Worm (Caenorhabditis elegans) whole organism, young adult: ENCODE data around the gene T12A2.21.
"Not testable (repeated sequence)": the region's sequence is repeated elsewhere in the genome, so short reads cannot be mapped to it uniquely, and the experiment has no call there.

ENCODE experiments used
- D2030.7 ChIP-seq: fragments of 200-800 bp; sonication (Bioruptor generic); IDR thresholded peaks from 2 replicates; pipeline ENCODE4 v1.3.6; 2022; ENCODE audit warnings: missing genetic modification reagents, missing genetic modification characterization, missing compliant biosample characterization
- F10E7.11 ChIP-seq: sonication (generic microtip); optimal IDR thresholded peaks from 2 replicates; lab custom pipeline; 2017; ENCODE audit warnings: mild to moderate bottlenecking, missing genetic modification characterization, moderate library complexity, missing compliant biosample characterization
- F22D6.2 ChIP-seq: sonication (generic microtip); optimal IDR thresholded peaks from 2 replicates; lab custom pipeline; 2016; ENCODE audit warnings: mild to moderate bottlenecking, missing genetic modification characterization, missing compliant biosample characterization
- F49E8.2 ChIP-seq: sonication (generic microtip); optimal IDR thresholded peaks from 3 replicates; lab custom pipeline; 2017; ENCODE audit warnings: missing genetic modification characterization, mild to moderate bottlenecking, missing compliant biosample characterization, antibody characterized with exemption, moderate library complexity; ENCODE audit not compliant: insufficient read depth
- Y95B8A.8 ChIP-seq: fragments of 200-800 bp; sonication (Bioruptor generic); IDR thresholded peaks from 2 replicates; pipeline ENCODE4 v1.3.6; 2022; ENCODE audit warnings: missing genetic modification reagents, missing genetic modification characterization, missing compliant biosample characterization
- akir-1 ChIP-seq: fragments of 200-800 bp; sonication (Bioruptor generic); optimal IDR thresholded peaks from 2 replicates; lab custom pipeline; 2018; ENCODE audit warnings: mild to moderate bottlenecking, missing genetic modification characterization, moderate library complexity, missing compliant biosample characterization
- cebp-1 ChIP-seq, 2 experiments: fragments of 200-800 bp in 1 of 2; sonication (Bioruptor generic) in 1 of 2; sonication (generic microtip) in 1 of 2; IDR thresholded peaks in 1 of 2; optimal IDR thresholded peaks in 1 of 2; 2 replicates each; pipeline versions ENCODE4 v1.3.6 to Lab custom; 2017 to 2022; ENCODE audit warnings: missing compliant biosample characterization in 2 of 2, missing genetic modification characterization in 2 of 2, mild to moderate bottlenecking in 1 of 2, missing genetic modification reagents in 1 of 2, moderate library complexity in 1 of 2
- ceh-91 ChIP-seq: fragments of 200-800 bp; sonication (Bioruptor generic); IDR thresholded peaks from 2 replicates; pipeline ENCODE4 v1.3.6; 2022; ENCODE audit warnings: missing genetic modification reagents, missing genetic modification characterization, missing compliant biosample characterization
- lin-35 ChIP-seq, 3 experiments: fragments of 150-350 bp in 2 of 3; sonication (generic microtip) in 1 of 3; optimal IDR thresholded peaks; 2 replicates each; lab custom pipeline; 2014 to 2018; ENCODE audit warnings: missing biosample characterization in 3 of 3, missing genetic modification characterization in 3 of 3, missing genetic modification reagents in 3 of 3
- lsl-1 ChIP-seq: fragments of 200-800 bp; sonication (Bioruptor generic); optimal IDR thresholded peaks from 2 replicates; lab custom pipeline; 2018; ENCODE audit warnings: mild to moderate bottlenecking, missing genetic modification characterization, moderate library complexity, missing compliant biosample characterization
- madf-10 ChIP-seq: sonication (generic microtip); optimal IDR thresholded peaks from 2 replicates; lab custom pipeline; 2016; ENCODE audit warnings: mild to moderate bottlenecking, missing genetic modification characterization, missing compliant biosample characterization
- nfya-2 ChIP-seq: fragments of 200-800 bp; sonication (Bioruptor generic); IDR thresholded peaks from 2 replicates; pipeline ENCODE4 v1.3.6; 2022; ENCODE audit warnings: missing genetic modification reagents, missing genetic modification characterization, missing compliant biosample characterization
- nhr-27 ChIP-seq: fragments of 200-800 bp; sonication (Bioruptor generic); optimal IDR thresholded peaks from 2 replicates; lab custom pipeline; 2018; ENCODE audit warnings: mild to moderate bottlenecking, missing genetic modification characterization, moderate library complexity, missing compliant biosample characterization
- pha-4 ChIP-seq: fragments of 150-350 bp; sonication (generic microtip); optimal IDR thresholded peaks from 2 replicates; lab custom pipeline; 2014; ENCODE audit warnings: missing biosample characterization, missing genetic modification reagents, missing genetic modification characterization
- snpc-3.4 ChIP-seq: sonication (generic microtip); optimal IDR thresholded peaks from 2 replicates; lab custom pipeline; 2017; ENCODE audit warnings: missing genetic modification characterization, mild to moderate bottlenecking, missing compliant biosample characterization, antibody characterized with exemption, moderate library complexity, missing genotype, missing genetic modification reagents
- tlf-1 ChIP-seq: fragments of 200-800 bp; sonication (Bioruptor generic); optimal IDR thresholded peaks from 2 replicates; lab custom pipeline; 2018; ENCODE audit warnings: mild to moderate bottlenecking, missing genetic modification characterization, missing compliant biosample characterization
- ztf-18 ChIP-seq: sonication (generic microtip); optimal IDR thresholded peaks from 2 replicates; lab custom pipeline; 2016; ENCODE audit warnings: missing genotype, mild to moderate bottlenecking, missing genetic modification characterization, missing compliant biosample characterization
- ztf-6 ChIP-seq: fragments of 200-800 bp; sonication (Bioruptor generic); IDR thresholded peaks from 2 replicates; pipeline ENCODE4 v1.3.6; 2022; ENCODE audit warnings: missing genetic modification reagents, missing genetic modification characterization, missing compliant biosample characterization

The T12A2.21 gene

ce11 chrIII:6195718-6196117, 40.8 kb downstream of the T12A2.21 start (continued):
- TF ChIP-seq F49E8.2 (peak; percentile 76), D2030.7 (GFP tag; lab: Robert Waterston, UW) (no peak), lin-35 (GFP tag; optimal IDR thresholded peaks at IDR 0.05; lab: Kevin White, UChicago) (no peak), ztf-6 (GFP tag; lab: Robert Waterston, UW) (no peak), lsl-1 (peak; percentile 40), pha-4 (no peak), nhr-27 (tag; lab: Kevin White, UChicago) (no peak), F10E7.11 (peak; percentile 33)

DNA sequence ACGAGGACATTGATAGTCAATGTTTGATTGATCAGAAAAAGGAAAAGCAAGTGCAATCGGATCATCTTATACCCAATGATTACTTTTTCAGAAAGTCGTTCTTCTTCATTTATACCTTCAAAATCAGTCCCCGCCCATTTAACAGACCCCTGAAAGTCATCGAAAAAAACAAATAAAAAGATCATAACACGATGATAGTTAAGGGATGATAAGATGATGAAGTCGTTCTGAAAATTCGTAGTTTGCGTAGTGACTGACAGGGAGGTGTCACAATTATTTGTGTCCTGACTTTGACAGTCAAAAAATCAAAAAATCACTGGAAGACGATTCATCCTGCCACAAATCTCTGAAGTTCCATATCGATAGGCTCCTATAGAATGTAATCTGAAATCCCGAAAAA, 42.1 kb downstream of the T12A2.21 start, which contains the start of gene ugt-66:
Gene ugt-66 (minus strand): TSS at position 101 of the 400 bp plus-strand sequence.
- TF ChIP-seq akir-1 (GFP tag; lab: Kevin White, UChicago) = no peak
- TF ChIP-seq, all 124 proteins: peak for 0

DNA sequence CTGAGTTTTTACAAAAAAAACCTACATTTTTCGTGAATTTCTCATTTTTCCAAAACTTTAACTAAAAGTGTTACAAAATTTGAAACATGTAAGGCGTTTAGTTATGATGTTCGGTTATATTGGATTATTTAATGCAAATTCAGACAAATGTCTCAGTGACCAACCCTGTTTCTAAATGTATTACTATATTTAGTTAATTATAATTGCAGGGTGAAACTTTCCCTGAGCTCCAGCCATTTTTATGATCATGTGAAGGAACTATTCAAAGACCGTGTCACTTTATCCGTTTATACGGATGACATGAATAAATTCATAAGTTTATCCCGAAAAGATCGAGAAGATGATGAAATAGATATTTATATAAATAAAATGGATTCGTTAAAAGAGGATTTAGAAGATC, 45.7 kb downstream of the T12A2.21 start, which contains the start of gene C23G10.5:
Gene C23G10.5 (plus strand): TSS at position 301 of the 400 bp plus-strand sequence.
- TF ChIP-seq madf-10 (tag; lab: Kevin White, UChicago) = no peak
- no peak for TF ChIP-seq nfya-2 (GFP tag; lab: Robert Waterston, UW)
- TF ChIP-seq tlf-1 = no peak
- TF ChIP-seq ceh-91 (GFP tag; lab: Robert Waterston, UW) = no peak
- no peak for TF ChIP-seq F22D6.2
- TF ChIP-seq snpc-3.4 = no peak
- TF ChIP-seq Y95B8A.8 (GFP tag; lab: Robert Waterston, UW) = no peak
- no peak for TF ChIP-seq D2030.7 (GFP tag; lab: Robert Waterston, UW)

ce11 chrIII:6188020-6188419, 48.5 kb downstream of the T12A2.21 start:
- peak; percentile 76 for TF ChIP-seq ztf-18 (tag; lab: Kevin White, UChicago)
- peak; percentile 68 for TF ChIP-seq cebp-1 (GFP tag; IDR thresholded peaks at IDR 0.05; lab: Robert Waterston, UW)
- not testable (repeated sequence) for TF ChIP-seq cebp-1 (tag; optimal IDR thresholded peaks at IDR 0.05; lab: Kevin White, UChicago)
- TF ChIP-seq, all 124 proteins: peak for 2; not testable (repeated sequence) for 122
